Worm (Caenorhabditis elegans) whole organism, mixed stage, embryonic: ENCODE data around the gene hmit-1.3.

Experiments used
- bed-3 ChIP-seq: fragments of 200-800 bp; sonication (Bioruptor generic); optimal IDR thresholded peaks from 3 replicates; lab custom pipeline; 2018; ENCODE audit warnings: mild to moderate bottlenecking, missing genetic modification characterization, moderate library complexity, missing compliant biosample characterization
- blmp-1 ChIP-seq: fragments of 150-350 bp; optimal IDR thresholded peaks from 2 replicates; lab custom pipeline; 2014; ENCODE audit warnings: missing biosample characterization, missing genetic modification characterization
- cnd-1 ChIP-seq: fragments of 200-800 bp; sonication (Bioruptor generic); optimal IDR thresholded peaks from 2 replicates; lab custom pipeline; 2018; ENCODE audit warnings: mild to moderate bottlenecking, missing genetic modification characterization, missing compliant biosample characterization
- lsy-2 ChIP-seq: fragments of 150-350 bp; optimal IDR thresholded peaks from 2 replicates; lab custom pipeline; 2014; ENCODE audit warnings: missing biosample characterization, missing genetic modification characterization
- mep-1 ChIP-seq: fragments of 150-350 bp; optimal IDR thresholded peaks from 2 replicates; lab custom pipeline; 2017; ENCODE audit warnings: missing biosample characterization, missing genetic modification reagents, missing genetic modification characterization, inconsistent platforms
- nhr-12 ChIP-seq: fragments of 150-350 bp; optimal IDR thresholded peaks from 2 replicates; lab custom pipeline; 2014; ENCODE audit warnings: missing biosample characterization, missing genetic modification characterization
- nhr-2 ChIP-seq: fragments of 150-350 bp; optimal IDR thresholded peaks from 2 replicates; lab custom pipeline; 2014; ENCODE audit warnings: missing biosample characterization, missing genetic modification characterization
- nhr-237 ChIP-seq: fragments of 150-350 bp; optimal IDR thresholded peaks from 2 replicates; lab custom pipeline; 2014; ENCODE audit warnings: missing biosample characterization, missing genetic modification characterization
- nhr-76 ChIP-seq: sonication (generic microtip); optimal IDR thresholded peaks from 2 replicates; lab custom pipeline; 2017; ENCODE audit warnings: missing biosample characterization, missing genetic modification characterization
- unc-39 ChIP-seq: fragments of 150-350 bp; optimal IDR thresholded peaks from 2 replicates; lab custom pipeline; 2014; ENCODE audit warnings: missing biosample characterization, missing genetic modification characterization
- ztf-11 ChIP-seq: fragments of 150-350 bp; optimal IDR thresholded peaks from 2 replicates; lab custom pipeline; 2014; ENCODE audit warnings: missing biosample characterization, missing genetic modification characterization

DNA sequence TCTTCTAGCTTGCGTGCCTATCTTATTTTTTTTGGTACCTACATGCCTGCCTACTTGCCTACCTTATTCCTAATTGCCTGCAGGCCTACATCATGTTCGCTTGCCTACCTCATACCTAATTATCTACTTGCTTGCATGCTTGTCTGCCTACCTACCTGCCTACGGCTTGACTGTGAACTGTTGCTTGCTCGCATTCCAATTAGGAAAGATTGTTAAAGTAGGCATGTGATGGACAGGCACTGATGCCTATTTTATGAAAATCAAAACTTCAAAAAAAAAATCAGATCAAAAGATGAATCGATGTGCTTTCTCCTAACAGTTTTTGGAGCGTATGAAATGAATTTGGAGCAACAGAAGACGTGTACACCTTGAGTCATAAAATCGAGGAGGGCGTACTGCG is 31.0 kb upstream of the hmit-1.3 start:
- TF ChIP-seq nhr-2 (tag; lab: Kevin White, UChicago) (no peak), mep-1 (tag; lab: Kevin White, UChicago) (no peak), nhr-12 (tag; lab: Kevin White, UChicago) (no peak), blmp-1 (no peak), nhr-237 (tag; lab: Kevin White, UChicago) (no peak), ztf-11 (tag; lab: Kevin White, UChicago) (no peak), unc-39 (tag; lab: Kevin White, UChicago) (no peak), lsy-2 (tag; lab: Kevin White, UChicago) (no peak), cnd-1 (no peak), nhr-76 (tag; lab: Kevin White, UChicago) (no peak), bed-3 (no peak)
